Fruit fly (Drosophila melanogaster): ENCODE measurements around the gene kis.

DNA sequence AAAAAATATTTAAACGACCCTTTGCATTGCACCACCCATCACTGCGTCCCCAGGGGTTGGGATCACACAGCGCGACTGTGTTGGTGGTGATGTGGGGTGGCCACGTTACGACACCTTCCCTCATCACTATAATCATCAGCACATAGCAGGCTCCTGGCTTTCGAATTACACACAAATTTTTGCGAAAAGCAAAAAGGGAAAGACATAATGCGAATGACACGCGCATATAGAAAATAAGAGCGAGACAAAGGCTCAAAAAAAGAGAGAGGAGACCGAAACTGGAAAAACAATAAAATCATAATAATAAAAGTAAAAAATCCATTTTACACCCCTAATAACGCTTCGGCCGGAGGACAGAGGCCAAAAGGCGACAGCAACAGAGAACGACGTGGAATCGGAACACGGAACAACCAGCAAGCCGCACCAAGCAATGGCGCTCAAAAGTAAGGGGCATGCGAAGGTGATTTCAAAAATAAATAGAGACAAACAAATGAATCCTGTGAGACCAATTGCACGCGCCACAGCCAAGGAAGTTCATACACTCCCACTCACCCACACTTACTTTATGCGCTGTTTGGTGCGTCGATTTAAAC is 31.1 kb downstream of the kis start:
- no peak for TF ChIP-seq psq (optimal IDR thresholded peaks at IDR 0.05)
- TF ChIP-seq Sin3A (optimal IDR thresholded peaks at IDR 0.05): no peak
- TF ChIP-seq h (optimal IDR thresholded peaks at IDR 0.05): no peak
- TF ChIP-seq Myc (optimal IDR thresholded peaks at IDR 0.05): no peak
- no peak for TF ChIP-seq ttk (optimal IDR thresholded peaks at IDR 0.05)
